Worm (Caenorhabditis elegans) whole organism, late embryonic: ENCODE results near the gene F10C1.8.

Source experiments
- C08G9.2 ChIP-seq: sonication (generic microtip); optimal IDR thresholded peaks from 2 replicates; lab custom pipeline; 2016; ENCODE audit warnings: mild to moderate bottlenecking, missing genetic modification characterization, moderate library complexity, missing compliant biosample characterization
- C38D4.7 ChIP-seq: fragments of 200-800 bp; sonication (Bioruptor generic); optimal IDR thresholded peaks from 2 replicates; lab custom pipeline; 2018; ENCODE audit warnings: mild to moderate bottlenecking, missing genetic modification characterization, moderate library complexity, missing compliant biosample characterization
- F13H6.1 ChIP-seq: sonication (generic microtip); optimal IDR thresholded peaks from 2 replicates; lab custom pipeline; 2016; ENCODE audit warnings: missing genetic modification characterization, missing compliant biosample characterization
- K09A11.1 ChIP-seq: sonication (generic microtip); optimal IDR thresholded peaks from 2 replicates; lab custom pipeline; 2017; ENCODE audit warnings: antibody characterized with exemption, mild to moderate bottlenecking, missing genetic modification characterization, missing compliant biosample characterization; ENCODE audit not compliant: insufficient read depth
- T23F11.4 ChIP-seq: fragments of 200-800 bp; sonication (Bioruptor generic); optimal IDR thresholded peaks from 2 replicates; lab custom pipeline; 2018; ENCODE audit warnings: mild to moderate bottlenecking, missing genetic modification characterization, missing compliant biosample characterization
- Y22D7AL.16 ChIP-seq: sonication (generic microtip); optimal IDR thresholded peaks from 2 replicates; lab custom pipeline; 2016; ENCODE audit warnings: missing genetic modification characterization, missing compliant biosample characterization
- ahr-1 ChIP-seq: sonication (generic microtip); optimal IDR thresholded peaks from 2 replicates; lab custom pipeline; 2016; ENCODE audit warnings: missing genetic modification characterization, missing compliant biosample characterization
- ama-1 ChIP-seq: fragments of 150-350 bp; optimal IDR thresholded peaks from 2 replicates; lab custom pipeline; 2014
- ceh-14 ChIP-seq: sonication (generic microtip); optimal IDR thresholded peaks from 2 replicates; lab custom pipeline; 2016; ENCODE audit warnings: missing genotype, missing genetic modification characterization, missing compliant biosample characterization
- ceh-2 ChIP-seq: sonication (generic microtip); optimal IDR thresholded peaks from 2 replicates; lab custom pipeline; 2016; ENCODE audit warnings: missing genotype, missing genetic modification characterization, missing compliant biosample characterization
- ceh-22 ChIP-seq: sonication (generic microtip); optimal IDR thresholded peaks from 2 replicates; lab custom pipeline; 2017; ENCODE audit warnings: missing biosample characterization, missing genetic modification characterization
- ceh-30 ChIP-seq: fragments of 150-350 bp; optimal IDR thresholded peaks from 2 replicates; lab custom pipeline; 2014; ENCODE audit warnings: missing biosample characterization, missing genetic modification characterization
- ceh-34 ChIP-seq: sonication (generic microtip); optimal IDR thresholded peaks from 2 replicates; lab custom pipeline; 2016; ENCODE audit warnings: mild to moderate bottlenecking, missing genetic modification characterization, missing compliant biosample characterization
- ceh-45 ChIP-seq: fragments of 200-800 bp; sonication (Bioruptor generic); IDR thresholded peaks from 2 replicates; pipeline ENCODE4 v1.3.6; 2022; ENCODE audit warnings: missing genetic modification reagents, missing genetic modification characterization, missing compliant biosample characterization
- ceh-6 ChIP-seq: fragments of 200-800 bp; sonication (Bioruptor generic); optimal IDR thresholded peaks from 2 replicates; lab custom pipeline; 2018; ENCODE audit warnings: mild to moderate bottlenecking, missing genetic modification characterization, missing compliant biosample characterization
- ceh-9 ChIP-seq: sonication (generic microtip); optimal IDR thresholded peaks from 2 replicates; lab custom pipeline; 2016; ENCODE audit warnings: mild to moderate bottlenecking, missing genetic modification characterization, inconsistent platforms, missing compliant biosample characterization
- dmd-4 ChIP-seq: sonication (generic microtip); optimal IDR thresholded peaks from 2 replicates; lab custom pipeline; 2016; ENCODE audit warnings: borderline replicate concordance, missing genetic modification characterization, missing compliant biosample characterization
- dve-1 ChIP-seq: sonication (generic microtip); optimal IDR thresholded peaks from 2 replicates; lab custom pipeline; 2017; ENCODE audit warnings: antibody characterized with exemption, mild to moderate bottlenecking, missing genetic modification characterization, missing compliant biosample characterization
- elt-4 ChIP-seq: sonication (generic microtip); optimal IDR thresholded peaks from 2 replicates; lab custom pipeline; 2016; ENCODE audit warnings: missing genetic modification characterization, missing compliant biosample characterization
- ets-4 ChIP-seq: sonication (generic microtip); optimal IDR thresholded peaks from 2 replicates; lab custom pipeline; 2016; ENCODE audit warnings: missing genetic modification characterization, missing compliant biosample characterization
- eyg-1 ChIP-seq: sonication (generic microtip); optimal IDR thresholded peaks from 2 replicates; lab custom pipeline; 2016; ENCODE audit warnings: missing genotype, missing genetic modification characterization, missing compliant biosample characterization
- fax-1 ChIP-seq: sonication (generic microtip); optimal IDR thresholded peaks from 2 replicates; lab custom pipeline; 2016; ENCODE audit warnings: missing genotype, missing genetic modification characterization, missing compliant biosample characterization
- fkh-10 ChIP-seq: fragments of 150-350 bp; optimal IDR thresholded peaks from 2 replicates; lab custom pipeline; 2014; ENCODE audit warnings: missing biosample characterization, missing genetic modification reagents, missing genetic modification characterization
- fkh-6 ChIP-seq: sonication (generic microtip); optimal IDR thresholded peaks from 2 replicates; lab custom pipeline; 2016; ENCODE audit warnings: missing genetic modification characterization, missing compliant biosample characterization
- gmeb-2 ChIP-seq: sonication (generic microtip); optimal IDR thresholded peaks from 2 replicates; lab custom pipeline; 2016; ENCODE audit warnings: missing genetic modification characterization, inconsistent platforms, missing compliant biosample characterization
- hlh-15 ChIP-seq: sonication (generic microtip); optimal IDR thresholded peaks from 2 replicates; lab custom pipeline; 2016; ENCODE audit warnings: missing genetic modification characterization, missing compliant biosample characterization
- hlh-30 ChIP-seq: sonication (generic microtip); optimal IDR thresholded peaks from 2 replicates; lab custom pipeline; 2017; ENCODE audit warnings: antibody characterized with exemption, missing genetic modification characterization, missing compliant biosample characterization; ENCODE audit not compliant: insufficient read depth
- hlh-6 ChIP-seq: sonication (generic microtip); optimal IDR thresholded peaks from 2 replicates; lab custom pipeline; 2016; ENCODE audit warnings: missing genotype, missing genetic modification characterization, missing compliant biosample characterization
- lim-6 ChIP-seq: sonication (generic microtip); optimal IDR thresholded peaks from 2 replicates; lab custom pipeline; 2016; ENCODE audit warnings: missing genetic modification characterization, missing compliant biosample characterization
- lin-11 ChIP-seq: fragments of 200-800 bp; sonication (Bioruptor generic); optimal IDR thresholded peaks from 2 replicates; lab custom pipeline; 2018; ENCODE audit warnings: mild to moderate bottlenecking, missing genetic modification characterization, missing compliant biosample characterization
- madf-2 ChIP-seq: sonication (generic microtip); optimal IDR thresholded peaks from 2 replicates; lab custom pipeline; 2017; ENCODE audit warnings: missing genetic modification characterization, missing compliant biosample characterization
- mec-3 ChIP-seq: sonication (generic microtip); optimal IDR thresholded peaks from 2 replicates; lab custom pipeline; 2016; ENCODE audit warnings: borderline replicate concordance, missing genetic modification characterization, missing compliant biosample characterization
- nfya-1 ChIP-seq: sonication (generic microtip); optimal IDR thresholded peaks from 2 replicates; lab custom pipeline; 2017; ENCODE audit warnings: missing genetic modification characterization, mild to moderate bottlenecking, missing compliant biosample characterization, antibody characterized with exemption, moderate library complexity
- nhr-11 ChIP-seq: fragments of 150-350 bp; optimal IDR thresholded peaks from 2 replicates; lab custom pipeline; 2014; ENCODE audit warnings: missing biosample characterization, missing genetic modification characterization
- nhr-232 ChIP-seq: sonication (generic microtip); optimal IDR thresholded peaks from 2 replicates; lab custom pipeline; 2016; ENCODE audit warnings: missing genetic modification characterization, missing compliant biosample characterization
- npax-4 ChIP-seq: sonication (generic microtip); optimal IDR thresholded peaks from 2 replicates; lab custom pipeline; 2016; ENCODE audit warnings: missing genetic modification characterization, missing compliant biosample characterization
- odd-2 ChIP-seq: sonication (generic microtip); optimal IDR thresholded peaks from 2 replicates; lab custom pipeline; 2017; ENCODE audit warnings: antibody characterized with exemption, mild to moderate bottlenecking, missing genetic modification characterization, missing compliant biosample characterization
- pag-3 ChIP-seq: sonication (generic microtip); optimal IDR thresholded peaks from 2 replicates; lab custom pipeline; 2016; ENCODE audit warnings: missing compliant biosample characterization, missing genetic modification characterization, borderline replicate concordance
- pat-9 ChIP-seq: fragments of 200-800 bp; sonication (Bioruptor generic); optimal IDR thresholded peaks from 2 replicates; lab custom pipeline; 2018; ENCODE audit warnings: mild to moderate bottlenecking, missing genetic modification characterization, moderate library complexity, missing compliant biosample characterization
- pax-1 ChIP-seq: fragments of 150-350 bp; optimal IDR thresholded peaks from 2 replicates; lab custom pipeline; 2014; ENCODE audit warnings: missing biosample characterization, missing genetic modification characterization
- pha-2 ChIP-seq: sonication (generic microtip); optimal IDR thresholded peaks from 2 replicates; lab custom pipeline; 2017; ENCODE audit warnings: mild to moderate bottlenecking, missing genetic modification characterization, missing compliant biosample characterization
- pha-4 ChIP-seq: fragments of 150-350 bp; optimal IDR thresholded peaks from 2 replicates; lab custom pipeline; 2018; ENCODE audit warnings: missing biosample characterization, missing genetic modification reagents, missing genetic modification characterization
- pqm-1 ChIP-seq: sonication (generic microtip); optimal IDR thresholded peaks from 2 replicates; lab custom pipeline; 2016; ENCODE audit warnings: missing genetic modification characterization, missing compliant biosample characterization
- pros-1 ChIP-seq: fragments of 150-350 bp; optimal IDR thresholded peaks from 2 replicates; lab custom pipeline; 2014; ENCODE audit warnings: missing biosample characterization, missing genetic modification reagents, missing genetic modification characterization
- rnt-1 ChIP-seq: sonication (generic microtip); optimal IDR thresholded peaks from 2 replicates; lab custom pipeline; 2016; ENCODE audit warnings: missing genetic modification characterization, missing compliant biosample characterization
- sdc-2 ChIP-seq: sonication (generic microtip); optimal IDR thresholded peaks from 2 replicates; lab custom pipeline; 2016; ENCODE audit warnings: missing genotype, missing genetic modification characterization, missing compliant biosample characterization
- sox-2 ChIP-seq: fragments of 200-800 bp; sonication (Bioruptor generic); IDR thresholded peaks from 2 replicates; pipeline ENCODE4 v1.3.6; 2022; ENCODE audit warnings: missing genetic modification reagents, missing genetic modification characterization, missing compliant biosample characterization
- sox-4 ChIP-seq: sonication (generic microtip); optimal IDR thresholded peaks from 2 replicates; lab custom pipeline; 2017; ENCODE audit warnings: mild to moderate bottlenecking, missing genetic modification characterization, inconsistent platforms, missing compliant biosample characterization
- syd-9 ChIP-seq: sonication (generic microtip); optimal IDR thresholded peaks from 2 replicates; lab custom pipeline; 2016; ENCODE audit warnings: mild to moderate bottlenecking, missing genetic modification characterization, moderate library complexity, missing compliant biosample characterization
- tbx-2 ChIP-seq: sonication (generic microtip); optimal IDR thresholded peaks from 2 replicates; lab custom pipeline; 2016; ENCODE audit warnings: missing genetic modification characterization, missing compliant biosample characterization
- tbx-7 ChIP-seq: sonication (generic microtip); optimal IDR thresholded peaks from 2 replicates; lab custom pipeline; 2016; ENCODE audit warnings: missing genotype, missing genetic modification characterization, missing compliant biosample characterization
- unc-42 ChIP-seq: sonication (generic microtip); optimal IDR thresholded peaks from 2 replicates; lab custom pipeline; 2016; ENCODE audit warnings: missing genotype, missing genetic modification characterization, missing compliant biosample characterization
- unc-55 ChIP-seq: sonication (generic microtip); optimal IDR thresholded peaks from 2 replicates; lab custom pipeline; 2017; ENCODE audit warnings: missing biosample characterization, missing genetic modification reagents, missing genetic modification characterization
- unc-86 ChIP-seq: sonication (generic microtip); optimal IDR thresholded peaks from 2 replicates; lab custom pipeline; 2016; ENCODE audit warnings: missing genetic modification characterization, missing compliant biosample characterization
- zip-5 ChIP-seq: sonication (generic microtip); optimal IDR thresholded peaks from 2 replicates; lab custom pipeline; 2016; ENCODE audit warnings: missing genetic modification characterization, missing compliant biosample characterization

The F10C1.8 gene

DNA sequence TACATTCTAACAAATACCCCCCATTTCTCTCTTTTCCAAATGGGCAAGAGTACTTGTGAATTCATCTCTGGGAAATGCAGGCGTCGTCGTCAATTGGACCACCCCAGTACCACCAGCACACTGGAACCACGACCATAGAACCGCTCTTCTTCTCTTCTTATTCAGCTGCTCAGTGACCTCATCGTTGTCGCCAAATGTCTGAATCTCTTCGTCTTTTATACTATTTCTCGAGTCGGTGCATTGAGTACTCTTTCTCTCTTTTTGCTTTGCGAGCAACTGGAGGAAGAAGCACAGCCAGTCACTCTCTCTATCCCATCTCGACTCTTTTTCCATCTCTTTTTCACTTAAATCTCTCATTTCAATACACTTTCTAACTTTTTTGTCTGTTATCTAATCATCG is 25.6 kb downstream of the F10C1.8 start:
- TF ChIP-seq ama-1 (lab: Kevin White, UChicago) (no peak), T23F11.4 (GFP tag; lab: Kevin White, UChicago) (no peak), hlh-6 (tag; lab: Kevin White, UChicago) (no peak), C38D4.7 (no peak), unc-55 (GFP tag; lab: Kevin White, UChicago) (peak; percentile 42), odd-2 (no peak), eyg-1 (tag; lab: Kevin White, UChicago) (no peak), Y22D7AL.16 (tag; lab: Kevin White, UChicago) (no peak), ceh-2 (tag; lab: Kevin White, UChicago) (no peak), mec-3 (tag; lab: Kevin White, UChicago) (no peak), fkh-10 (GFP tag; lab: Kevin White, UChicago) (no peak), ceh-45 (GFP tag; lab: Robert Waterston, UW) (no peak), ceh-34 (no peak), unc-42 (tag; lab: Kevin White, UChicago) (peak; percentile 67), ceh-9 (tag; lab: Kevin White, UChicago) (no peak), ceh-30 (tag; lab: Kevin White, UChicago) (no peak), tbx-7 (tag; lab: Kevin White, UChicago) (no peak), hlh-30 (tag; lab: Kevin White, UChicago) (no peak), rnt-1 (no peak), nfya-1 (tag; lab: Kevin White, UChicago) (peak; percentile 33), npax-4 (tag; lab: Kevin White, UChicago) (no peak), C08G9.2 (tag; lab: Kevin White, UChicago) (no peak), pat-9 (tag; lab: Kevin White, UChicago) (no peak), dve-1 (tag; lab: Kevin White, UChicago) (no peak), zip-5 (tag; lab: Kevin White, UChicago) (no peak), fkh-6 (no peak), tbx-2 (tag; lab: Kevin White, UChicago) (peak; percentile 11), sdc-2 (no peak), syd-9 (tag; lab: Kevin White, UChicago) (no peak), elt-4 (tag; lab: Kevin White, UChicago) (no peak), dmd-4 (no peak), pag-3 (tag; lab: Kevin White, UChicago) (no peak), nhr-11 (tag; lab: Kevin White, UChicago) (no peak), F13H6.1 (no peak), pax-1 (tag; lab: Kevin White, UChicago) (no peak), hlh-15 (no peak), ceh-6 (GFP tag; lab: Kevin White, UChicago) (no peak), madf-2 (no peak), ets-4 (tag; lab: Kevin White, UChicago) (no peak), sox-2 (GFP tag; lab: Robert Waterston, UW) (no peak), ceh-22 (tag; lab: Kevin White, UChicago) (no peak), fax-1 (tag; lab: Kevin White, UChicago) (no peak), pha-4 (tag; lab: Kevin White, UChicago) (no peak), lin-11 (tag; lab: Kevin White, UChicago) (no peak), pha-2 (tag; lab: Kevin White, UChicago) (no peak), K09A11.1 (tag; lab: Kevin White, UChicago) (no peak), sox-4 (no peak), pros-1 (tag; lab: Kevin White, UChicago) (no peak), gmeb-2 (tag; lab: Kevin White, UChicago) (no peak), ceh-14 (tag; lab: Kevin White, UChicago) (peak; percentile 2), ahr-1 (no peak), pqm-1 (tag; lab: Kevin White, UChicago) (no peak), unc-86 (tag; lab: Kevin White, UChicago) (no peak), nhr-232 (tag; lab: Kevin White, UChicago) (no peak), lim-6 (tag; lab: Kevin White, UChicago) (no peak)
